Fruit fly (Drosophila melanogaster) S2 (cell line): Measurements from ENCODE around the gene Atg12.

Experiments used
- CG8478 ChIP-seq: fragments of >200 bp; optimal IDR thresholded peaks from 2 replicates; lab custom pipeline; 2018
- CTCF ChIP-seq, 2 experiments: fragments of >200 bp; optimal IDR thresholded peaks; 2 replicates each; lab custom pipeline; 2018

dm6 chr3L:12175382-12175781 lies 38.6 kb downstream of the Atg12 start, which contains the start of gene Rh7:
- no peak for TF ChIP-seq CTCF (optimal IDR thresholded peaks at IDR 0.05; lab: Kevin White, UChicago)
- no peak for TF ChIP-seq CG8478 (lab: Kevin White, UChicago)
